Worm (Caenorhabditis elegans) whole organism, L4 larva: ENCODE data around the gene ZK697.1.

Source experiments
- F10B5.3 ChIP-seq: sonication (generic microtip); optimal IDR thresholded peaks from 2 replicates; lab custom pipeline; 2016; ENCODE audit warnings: mild to moderate bottlenecking, missing genetic modification characterization, missing compliant biosample characterization
- F26F4.8 ChIP-seq: fragments of 200-800 bp; sonication (Bioruptor generic); conservative IDR thresholded peaks from 2 replicates; pipeline ENCODE4 v1.3.6; 2022; ENCODE audit warnings: missing genetic modification characterization, missing compliant biosample characterization
- F44E2.7 ChIP-seq: fragments of 200-800 bp; sonication (Bioruptor generic); IDR thresholded peaks from 2 replicates; pipeline ENCODE4 v2.1.2; 2022; ENCODE audit warnings: missing genetic modification characterization, missing compliant biosample characterization
- R02D3.7 ChIP-seq: fragments of 150-350 bp; sonication (generic microtip); optimal IDR thresholded peaks from 3 replicates; lab custom pipeline; 2014; ENCODE audit warnings: missing biosample characterization, missing genetic modification characterization
- T20F7.1 ChIP-seq: fragments of 200-800 bp; sonication (Bioruptor generic); optimal IDR thresholded peaks from 2 replicates; lab custom pipeline; 2018; ENCODE audit warnings: mild to moderate bottlenecking, missing genetic modification characterization, missing compliant biosample characterization
- T26A8.4 ChIP-seq: fragments of 200-800 bp; sonication (Bioruptor generic); IDR thresholded peaks from 2 replicates; pipeline ENCODE4 v1.3.6; 2022; ENCODE audit warnings: missing genetic modification characterization, missing compliant biosample characterization
- Y105C5A.15 ChIP-seq: fragments of 200-800 bp; sonication (Bioruptor generic); IDR thresholded peaks from 2 replicates; pipeline ENCODE4 v1.3.6; 2022; ENCODE audit warnings: missing genetic modification characterization, missing compliant biosample characterization
- Y5F2A.4 ChIP-seq: fragments of 200-800 bp; sonication (Bioruptor generic); optimal IDR thresholded peaks from 2 replicates; lab custom pipeline; 2018; ENCODE audit warnings: mild to moderate bottlenecking, missing genetic modification characterization, missing compliant biosample characterization
- ZK337.2 ChIP-seq: fragments of 200-800 bp; sonication (Bioruptor generic); IDR thresholded peaks from 2 replicates; pipeline ENCODE4 v1.3.6; 2022; ENCODE audit warnings: missing genetic modification reagents, missing genetic modification characterization, missing compliant biosample characterization
- ZK546.5 ChIP-seq, 2 experiments: sonication (generic microtip); optimal IDR thresholded peaks; 2 replicates each; lab custom pipeline; 2017; ENCODE audit warnings: missing biosample characterization in 2 of 2, missing genetic modification characterization in 2 of 2
- aha-1 ChIP-seq: fragments of 150-350 bp; peaks from one replicate; lab custom pipeline; 2014; ENCODE audit warnings: missing biosample characterization, missing genetic modification characterization
- attf-4 ChIP-seq: sonication (generic microtip); optimal IDR thresholded peaks from 3 replicates; lab custom pipeline; 2017; ENCODE audit warnings: missing biosample characterization, missing genetic modification characterization
- ceh-20 ChIP-seq: fragments of 200-800 bp; sonication (Bioruptor generic); IDR thresholded peaks from 2 replicates; pipeline ENCODE4 v1.3.6; 2022; ENCODE audit warnings: missing genetic modification reagents, missing genetic modification characterization, missing compliant biosample characterization
- ceh-44 ChIP-seq: fragments of 200-800 bp; sonication (Bioruptor generic); IDR thresholded peaks from 2 replicates; pipeline ENCODE4 v1.3.6; 2022; ENCODE audit warnings: missing genetic modification reagents, missing genetic modification characterization, missing compliant biosample characterization
- daf-12 ChIP-seq: fragments of 150-350 bp; optimal IDR thresholded peaks from 2 replicates; lab custom pipeline; 2014; ENCODE audit warnings: missing biosample characterization, missing genetic modification reagents, missing genetic modification characterization
- daf-19 ChIP-seq: fragments of 200-800 bp; sonication (Bioruptor generic); conservative IDR thresholded peaks from 2 replicates; pipeline ENCODE4 v1.3.6; 2022; ENCODE audit warnings: missing genetic modification characterization, missing compliant biosample characterization
- daf-8 ChIP-seq: fragments of 200-800 bp; sonication (Bioruptor generic); IDR thresholded peaks from 2 replicates; pipeline ENCODE4 v1.3.6; 2022; ENCODE audit warnings: missing genetic modification characterization, missing compliant biosample characterization
- dmd-9 ChIP-seq: fragments of 200-800 bp; sonication (Bioruptor generic); IDR thresholded peaks from 2 replicates; pipeline ENCODE4 v1.3.6; 2022; ENCODE audit warnings: missing genetic modification reagents, missing genetic modification characterization, missing compliant biosample characterization
- dpl-1 ChIP-seq: fragments of 150-350 bp; optimal IDR thresholded peaks from 2 replicates; lab custom pipeline; 2014; ENCODE audit warnings: missing biosample characterization, missing genetic modification reagents, missing genetic modification characterization
- egl-43 ChIP-seq: fragments of 200-800 bp; sonication (Bioruptor generic); IDR thresholded peaks from 2 replicates; pipeline ENCODE4 v1.3.6; 2022; ENCODE audit warnings: missing genetic modification reagents, missing genetic modification characterization, missing compliant biosample characterization
- gei-8 ChIP-seq: fragments of 200-800 bp; sonication (Bioruptor generic); optimal IDR thresholded peaks from 2 replicates; lab custom pipeline; 2018; ENCODE audit warnings: mild to moderate bottlenecking, missing genetic modification characterization, missing compliant biosample characterization
- hif-1 ChIP-seq, 2 experiments: sonication (generic microtip); optimal IDR thresholded peaks; 2 replicates each; lab custom pipeline; 2016 to 2017; ENCODE audit warnings: missing compliant biosample characterization in 2 of 2, missing genetic modification characterization in 2 of 2, missing genetic modification reagents in 2 of 2, missing genotype in 2 of 2, mild to moderate bottlenecking in 1 of 2
- hlh-11 ChIP-seq: fragments of 200-800 bp; sonication (Bioruptor generic); optimal IDR thresholded peaks from 2 replicates; lab custom pipeline; 2018; ENCODE audit warnings: mild to moderate bottlenecking, missing genetic modification characterization, missing compliant biosample characterization
- hlh-30 ChIP-seq: sonication (generic microtip); optimal IDR thresholded peaks from 2 replicates; lab custom pipeline; 2017; ENCODE audit warnings: antibody characterized with exemption, mild to moderate bottlenecking, missing genetic modification characterization, missing compliant biosample characterization; ENCODE audit not compliant: insufficient read depth
- hmg-1.1 ChIP-seq: fragments of 200-800 bp; sonication (Bioruptor generic); IDR thresholded peaks from 2 replicates; pipeline ENCODE4 v1.3.6; 2022; ENCODE audit warnings: missing genetic modification reagents, missing genetic modification characterization, missing compliant biosample characterization
- lir-3 ChIP-seq: sonication (generic microtip); optimal IDR thresholded peaks from 2 replicates; lab custom pipeline; 2016; ENCODE audit warnings: mild to moderate bottlenecking, missing genetic modification characterization, missing compliant biosample characterization
- mdt-29 ChIP-seq: fragments of 200-800 bp; sonication (Bioruptor generic); IDR thresholded peaks from 2 replicates; pipeline ENCODE4 v1.3.6; 2022; ENCODE audit warnings: missing genetic modification reagents, missing genetic modification characterization, missing compliant biosample characterization
- mes-2 ChIP-seq: sonication (generic microtip); optimal IDR thresholded peaks from 2 replicates; lab custom pipeline; 2016; ENCODE audit warnings: missing genotype, mild to moderate bottlenecking, missing genetic modification characterization, missing compliant biosample characterization; ENCODE audit not compliant: poor library complexity, severe bottlenecking
- mxl-3 ChIP-seq: fragments of 200-800 bp; sonication (Bioruptor generic); optimal IDR thresholded peaks from 2 replicates; lab custom pipeline; 2018; ENCODE audit warnings: mild to moderate bottlenecking, missing genetic modification characterization, missing compliant biosample characterization
- nhr-10 ChIP-seq: fragments of 150-350 bp; optimal IDR thresholded peaks from 2 replicates; lab custom pipeline; 2014; ENCODE audit warnings: missing biosample characterization, missing genetic modification characterization
- nhr-111 ChIP-seq: fragments of 200-800 bp; sonication (Bioruptor generic); optimal IDR thresholded peaks from 2 replicates; lab custom pipeline; 2018; ENCODE audit warnings: mild to moderate bottlenecking, missing genetic modification characterization, missing compliant biosample characterization
- nhr-237 ChIP-seq: sonication (generic microtip); optimal IDR thresholded peaks from 2 replicates; lab custom pipeline; 2017; ENCODE audit warnings: missing biosample characterization, missing genetic modification characterization
- nhr-25 ChIP-seq: sonication (generic microtip); optimal IDR thresholded peaks from 2 replicates; lab custom pipeline; 2017; ENCODE audit warnings: missing genetic modification characterization, mild to moderate bottlenecking, missing compliant biosample characterization, antibody characterized with exemption, moderate library complexity, borderline replicate concordance; ENCODE audit not compliant: insufficient read depth
- nhr-41 ChIP-seq: fragments of 200-800 bp; sonication (Bioruptor generic); IDR thresholded peaks from 2 replicates; pipeline ENCODE4 v1.3.6; 2022; ENCODE audit warnings: missing genetic modification reagents, missing genetic modification characterization, missing compliant biosample characterization
- nhr-6 ChIP-seq: fragments of 150-350 bp; optimal IDR thresholded peaks from 2 replicates; lab custom pipeline; 2014; ENCODE audit warnings: missing biosample characterization, missing genetic modification characterization
- pha-4 ChIP-seq, 2 experiments: fragments of 150-350 bp in 1 of 2; fragments of 200-800 bp in 1 of 2; sonication (Bioruptor generic) in 1 of 2; IDR thresholded peaks in 1 of 2; optimal IDR thresholded peaks in 1 of 2; 2 replicates each; pipeline versions ENCODE4 v1.3.6 to Lab custom; 2014 to 2022; ENCODE audit warnings: missing genetic modification characterization in 2 of 2, missing genetic modification reagents in 2 of 2, missing biosample characterization in 1 of 2, missing compliant biosample characterization in 1 of 2
- rbr-2 ChIP-seq: sonication (generic microtip); optimal IDR thresholded peaks from 2 replicates; lab custom pipeline; 2016; ENCODE audit warnings: missing genotype, missing genetic modification characterization, missing compliant biosample characterization
- set-16 ChIP-seq: fragments of 200-800 bp; sonication (Bioruptor generic); IDR thresholded peaks from 2 replicates; pipeline ENCODE4 v1.3.6; 2022; ENCODE audit warnings: missing genetic modification reagents, missing genetic modification characterization, missing compliant biosample characterization
- skn-1 ChIP-seq: fragments of 150-350 bp; optimal IDR thresholded peaks from 2 replicates; lab custom pipeline; 2014; ENCODE audit warnings: missing biosample characterization, missing genetic modification characterization
- tag-97 ChIP-seq: fragments of 200-800 bp; sonication (Bioruptor generic); IDR thresholded peaks from 2 replicates; pipeline ENCODE4 v1.3.6; 2022; ENCODE audit warnings: missing genetic modification characterization, missing compliant biosample characterization
- zfp-2 ChIP-seq: sonication (generic microtip); optimal IDR thresholded peaks from 2 replicates; lab custom pipeline; 2016; ENCODE audit warnings: mild to moderate bottlenecking, missing genetic modification characterization, missing compliant biosample characterization
- ztf-11 ChIP-seq: fragments of 150-350 bp; optimal IDR thresholded peaks from 2 replicates; lab custom pipeline; 2014; ENCODE audit warnings: missing biosample characterization, missing genetic modification characterization

Gene ZK697.1

ce11 chrV:1743205-1743870, 9.3 kb upstream of the ZK697.1 start, which contains the start of gene nhr-256 (continued):
- peak; percentile 8 for TF ChIP-seq gei-8 (GFP tag; lab: Kevin White, UChicago)
- TF ChIP-seq Y5F2A.4 (GFP tag; lab: Kevin White, UChicago), result no peak
- peak; percentile 61; the same call in 1 of the 2 replicates for TF ChIP-seq pha-4 (GFP tag; IDR thresholded peaks at IDR 0.05; lab: Robert Waterston, UW)
- TF ChIP-seq pha-4 (tag; optimal IDR thresholded peaks at IDR 0.05; lab: Kevin White, UChicago), result peak; percentile 78
- no peak for TF ChIP-seq aha-1 (tag; lab: Kevin White, UChicago)
- no peak for TF ChIP-seq nhr-237 (tag; lab: Kevin White, UChicago)
- TF ChIP-seq hlh-11, result no peak
- 0 out of 2 replicates have a peak, but pooled peaks have one; percentile 47 for TF ChIP-seq nhr-41 (GFP tag; lab: Robert Waterston, UW)
- TF ChIP-seq rbr-2 (tag; lab: Kevin White, UChicago), result no peak
- no peak for TF ChIP-seq ztf-11
- TF ChIP-seq hif-1 (tag; optimal IDR thresholded peaks at IDR 0.05; lab: Kevin White, UChicago), result no peak
- TF ChIP-seq dpl-1 (GFP tag; lab: Kevin White, UChicago), result peak; percentile 44
- TF ChIP-seq hlh-30 (tag; lab: Kevin White, UChicago), result peak; percentile 74
- no peak for TF ChIP-seq dmd-9 (GFP tag; lab: Robert Waterston, UW)
- TF ChIP-seq nhr-111 (GFP tag; lab: Kevin White, UChicago), result no peak
- peak; percentile 70 for TF ChIP-seq hmg-1.1 (GFP tag; lab: Robert Waterston, UW)
- no peak for TF ChIP-seq mes-2
- TF ChIP-seq F26F4.8 (GFP tag; lab: Robert Waterston, UW), result no peak
- no peak for TF ChIP-seq zfp-2
- no peak for TF ChIP-seq ZK337.2 (GFP tag; lab: Robert Waterston, UW)
- TF ChIP-seq daf-8 (GFP tag; lab: Robert Waterston, UW), result no peak
- no peak for TF ChIP-seq daf-12 (tag; lab: Kevin White, UChicago)
- TF ChIP-seq mdt-29 (GFP tag; lab: Robert Waterston, UW), result no peak
- no peak for TF ChIP-seq lir-3 (tag; lab: Kevin White, UChicago)
- TF ChIP-seq T20F7.1 (GFP tag; lab: Kevin White, UChicago), result peak; percentile 59
- no peak for TF ChIP-seq Y105C5A.15 (GFP tag; lab: Robert Waterston, UW)
- no peak for TF ChIP-seq set-16 (GFP tag; lab: Robert Waterston, UW)
- TF ChIP-seq nhr-6 (tag; lab: Kevin White, UChicago), result peak; percentile 32
- no peak for TF ChIP-seq daf-19 (GFP tag; lab: Robert Waterston, UW)
- TF ChIP-seq R02D3.7 (tag; lab: Kevin White, UChicago), result no peak
- TF ChIP-seq nhr-10 (tag; lab: Kevin White, UChicago), result no peak
- no peak for TF ChIP-seq ceh-44 (GFP tag; lab: Robert Waterston, UW)
- TF ChIP-seq egl-43, result no peak
- no peak for TF ChIP-seq skn-1
- TF ChIP-seq mxl-3 (GFP tag; lab: Kevin White, UChicago), result peak; percentile 67
- no peak for TF ChIP-seq attf-4 (tag; lab: Kevin White, UChicago)
- TF ChIP-seq ZK546.5 (tag; optimal IDR thresholded peaks at IDR 0.05; lab: Kevin White, UChicago), result no peak

ce11 chrV:1749053-1749452, 3.5 kb upstream of the ZK697.1 start, which contains the start of gene ZK697.8:
ZK697.8 (minus strand) TSS chrV:1749153.
- no peak for TF ChIP-seq tag-97
- no peak for TF ChIP-seq R02D3.7 (tag; lab: Kevin White, UChicago)
- TF ChIP-seq hlh-30 (tag; lab: Kevin White, UChicago), result no peak

ce11 chrV:1751449-1751848, 1.1 kb upstream of the ZK697.1 start, which contains the start of gene srh-199:
srh-199 (minus strand) TSS chrV:1751549.
- TF ChIP-seq ceh-20 (no peak), F10B5.3 (tag; lab: Kevin White, UChicago) (no peak), nhr-111 (GFP tag; lab: Kevin White, UChicago) (no peak), tag-97 (no peak), daf-19 (GFP tag; lab: Robert Waterston, UW) (no peak), set-16 (GFP tag; lab: Robert Waterston, UW) (no peak), F44E2.7 (no peak), nhr-25 (tag; lab: Kevin White, UChicago) (no peak), T26A8.4 (GFP tag; lab: Robert Waterston, UW) (no peak)
